Fruit fly (Drosophila melanogaster): ENCODE data around the gene CG2082.

dm6 chr3R:5723122-5723521 lies 57.8 kb downstream of the CG2082 start:
- TF ChIP-seq cnc (optimal IDR thresholded peaks at IDR 0.05) = no peak
- TF ChIP-seq ovo (GFP tag; optimal IDR thresholded peaks at IDR 0.05) = no peak
- TF ChIP-seq Mnt (GFP tag; optimal IDR thresholded peaks at IDR 0.05) = no peak
- TF ChIP-seq CG7101 (tag; optimal IDR thresholded peaks at IDR 0.05) = no peak
